Fruit fly (Drosophila melanogaster): ENCODE results near the gene CG8664.
A peak's percentile ranks its signal among the peaks of the same experiment; 100 is the strongest.

CG8664 gene

dm6 chrX:17292050-17292730, 9.7 kb upstream of the CG8664 start (continued):
- TF ChIP-seq Aef1 (GFP tag; IDR thresholded peaks at IDR 0.05) (peak; percentile 34; the same call in 1 of the 3 replicates), dysf (GFP tag; IDR thresholded peaks at IDR 0.05) (peak; percentile 81), CG12942 (GFP tag; optimal IDR thresholded peaks at IDR 0.05) (no peak), eyg (GFP tag; optimal IDR thresholded peaks at IDR 0.05) (no peak), knrl (GFP tag; IDR thresholded peaks at IDR 0.05; ENCODE audit: partially characterized antibody) (no peak), CG18619 (GFP tag; optimal IDR thresholded peaks at IDR 0.05) (peak; percentile 66), CG18011 (GFP tag; optimal IDR thresholded peaks at IDR 0.05) (peak; percentile 48), CG4820 (GFP tag; optimal IDR thresholded peaks at IDR 0.05) (peak; percentile 38), Hey (tag; optimal IDR thresholded peaks at IDR 0.05) (no peak), Opbp (GFP tag; IDR thresholded peaks at IDR 0.05; ENCODE audit: partially characterized antibody) (no peak), wdn (GFP tag; IDR thresholded peaks at IDR 0.05) (no peak), ssp (GFP tag; IDR thresholded peaks at IDR 0.05) (no peak), CG14014 (GFP tag; IDR thresholded peaks at IDR 0.05) (peak; percentile 73), Hand (GFP tag; optimal IDR thresholded peaks at IDR 0.05) (peak; percentile 60), D (optimal IDR thresholded peaks at IDR 0.05) (no peak), D (GFP tag; optimal IDR thresholded peaks at IDR 0.05) (peak; percentile 54), CG10565 (GFP tag; optimal IDR thresholded peaks at IDR 0.05) (no peak), Myb (GFP tag; optimal IDR thresholded peaks at IDR 0.05) (peak; percentile 30), ftz-f1 (GFP tag; optimal IDR thresholded peaks at IDR 0.05) (no peak), crc (GFP tag; optimal IDR thresholded peaks at IDR 0.05) (no peak), usp (GFP tag; optimal IDR thresholded peaks at IDR 0.05) (no peak), CG2889 (GFP tag; IDR thresholded peaks at IDR 0.05) (0 out of 3 replicates have a peak, but pooled peaks have one; percentile 12), PHDP (tag; optimal IDR thresholded peaks at IDR 0.05) (peak; percentile 79), lab (GFP tag; optimal IDR thresholded peaks at IDR 0.05) (peak; percentile 82), psq (GFP tag; optimal IDR thresholded peaks at IDR 0.05) (no peak), Bteb2 (GFP tag; optimal IDR thresholded peaks at IDR 0.05) (peak; percentile 58), kah (GFP tag; optimal IDR thresholded peaks at IDR 0.05) (peak; percentile 50), shn (GFP tag; optimal IDR thresholded peaks at IDR 0.05) (peak; percentile 4), vvl (GFP tag; IDR thresholded peaks at IDR 0.05) (peak; percentile 61), pzg (GFP tag; optimal IDR thresholded peaks at IDR 0.05) (no peak), CG7745 (tag; optimal IDR thresholded peaks at IDR 0.05) (no peak), CG10654 (GFP tag; optimal IDR thresholded peaks at IDR 0.05) (peak; percentile 39), Sox102F (GFP tag; optimal IDR thresholded peaks at IDR 0.05) (peak; percentile 75), pan (optimal IDR thresholded peaks at IDR 0.05) (no peak), pan (GFP tag; optimal IDR thresholded peaks at IDR 0.05 in 1 of 2, IDR thresholded peaks at IDR 0.05 in 1 of 2) (peak in 1 of 2 experiments; percentile 47), CG3281 (GFP tag; optimal IDR thresholded peaks at IDR 0.05) (peak; percentile 87), lmd (GFP tag; IDR thresholded peaks at IDR 0.05) (peak; percentile 68), Hmr (GFP tag; optimal IDR thresholded peaks at IDR 0.05) (peak; percentile 80), sd (tag; optimal IDR thresholded peaks at IDR 0.05) (peak; percentile 28), Rfx (GFP tag; IDR thresholded peaks at IDR 0.05) (peak; percentile 69), CG9876 (GFP tag; optimal IDR thresholded peaks at IDR 0.05) (no peak), CG3847 (GFP tag; IDR thresholded peaks at IDR 0.05) (peak; percentile 55), CG3065 (GFP tag; optimal IDR thresholded peaks at IDR 0.05) (no peak), CG2116 (GFP tag; optimal IDR thresholded peaks at IDR 0.05) (peak; percentile 26), Gsc (GFP tag; IDR thresholded peaks at IDR 0.05) (no peak), CG4424 (GFP tag; optimal IDR thresholded peaks at IDR 0.05) (peak; percentile 43), Fer2 (tag; optimal IDR thresholded peaks at IDR 0.05) (peak; percentile 28), HLH54F (GFP tag; optimal IDR thresholded peaks at IDR 0.05) (peak; percentile 63), ac (GFP tag; optimal IDR thresholded peaks at IDR 0.05) (no peak), ranshi (GFP tag; IDR thresholded peaks at IDR 0.05) (peak; percentile 49; the same call in 1 of the 2 replicates), Nf-YC (tag; optimal IDR thresholded peaks at IDR 0.05) (peak; percentile 60)
